Fruit fly (Drosophila melanogaster): ENCODE data around the gene TfIIA-L.

TfIIA-L gene

DNA sequence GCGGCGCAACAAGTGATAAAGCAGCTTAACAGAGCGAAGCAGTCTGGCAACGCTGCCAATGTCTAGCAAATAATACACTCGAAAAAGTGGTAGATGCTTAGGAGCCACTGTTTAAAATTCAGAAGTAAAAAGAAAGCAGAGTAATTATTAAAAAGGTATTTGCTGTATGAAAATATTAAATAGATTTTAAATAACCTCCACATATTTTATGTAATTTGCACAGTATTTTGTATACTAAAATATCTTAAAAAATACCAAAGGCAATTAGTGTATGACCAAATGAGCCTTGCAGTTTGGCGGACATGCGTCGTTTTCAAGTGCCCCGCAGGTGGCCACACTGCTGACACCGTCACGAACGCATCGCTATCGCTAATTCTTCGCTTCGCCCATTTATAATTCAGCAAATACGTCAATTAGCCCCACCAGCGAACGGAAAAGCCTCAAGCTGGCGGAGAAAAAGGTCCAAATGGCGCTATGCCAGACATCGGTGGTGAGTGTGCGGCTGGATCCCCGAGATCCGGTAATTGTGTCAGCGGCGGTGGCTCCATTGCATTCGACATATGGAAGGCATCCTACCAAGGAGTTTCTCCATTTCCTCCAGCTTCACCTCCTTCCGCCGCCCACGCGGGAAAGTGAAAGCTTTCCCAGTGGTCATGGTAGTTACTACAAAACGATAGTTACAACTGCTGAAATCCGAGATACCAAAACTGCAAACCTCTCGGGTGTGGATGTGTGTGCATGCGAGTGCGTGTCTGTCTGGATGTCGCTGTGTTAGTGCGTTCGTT lies 2.4 kb downstream of the TfIIA-L start, which contains the start of gene pll (continued):
- TF ChIP-seq CG13296 (GFP tag; optimal IDR thresholded peaks at IDR 0.05) (no peak), hbn (GFP tag; IDR thresholded peaks at IDR 0.05; ENCODE audit: partially characterized antibody) (peak; percentile 44; the same call in 1 of the 2 replicates), CG6689 (GFP tag; IDR thresholded peaks at IDR 0.05) (peak; percentile 88), CG3847 (GFP tag; IDR thresholded peaks at IDR 0.05) (peak; percentile 89), kay (GFP tag; optimal IDR thresholded peaks at IDR 0.05) (peak; percentile 65), lilli (GFP tag; optimal IDR thresholded peaks at IDR 0.05) (peak; percentile 89), gro (GFP tag; optimal IDR thresholded peaks at IDR 0.05) (peak; percentile 58), Xrp1 (GFP tag; IDR thresholded peaks at IDR 0.05) (peak; percentile 91), gsb-n (tag; optimal IDR thresholded peaks at IDR 0.05) (peak; percentile 83), odd (GFP tag; optimal IDR thresholded peaks at IDR 0.05) (no peak), CG7271 (tag; optimal IDR thresholded peaks at IDR 0.05) (peak; percentile 17), da (GFP tag; optimal IDR thresholded peaks at IDR 0.05) (no peak), CG15696 (tag; optimal IDR thresholded peaks at IDR 0.05) (peak; percentile 58), CG6175 (GFP tag; IDR thresholded peaks at IDR 0.05) (peak; percentile 72; the same call in 2 of the 3 replicates), toy (GFP tag; IDR thresholded peaks at IDR 0.05) (no peak), Ets65A (GFP tag) (peak; percentile 96), CG4404 (GFP tag; IDR thresholded peaks at IDR 0.05) (peak; percentile 81), lab (GFP tag; optimal IDR thresholded peaks at IDR 0.05) (peak; percentile 86), CG7745 (tag; optimal IDR thresholded peaks at IDR 0.05) (no peak), Bdp1 (GFP tag; optimal IDR thresholded peaks at IDR 0.05) (peak; percentile 25), CG30403 (GFP tag; optimal IDR thresholded peaks at IDR 0.05) (peak; percentile 86), Trl (optimal IDR thresholded peaks at IDR 0.05) (no peak), Trl (GFP tag; optimal IDR thresholded peaks at IDR 0.05) (peak; percentile 68), Blimp-1 (GFP tag; optimal IDR thresholded peaks at IDR 0.05) (peak; percentile 78), CG18476 (GFP tag; optimal IDR thresholded peaks at IDR 0.05) (peak; percentile 70), CG6254 (GFP tag; optimal IDR thresholded peaks at IDR 0.05) (peak; percentile 51), CG15601 (tag; optimal IDR thresholded peaks at IDR 0.05) (peak; percentile 79), crp (GFP tag; optimal IDR thresholded peaks at IDR 0.05) (peak in 1 of 2 experiments; percentile 36), Dp (GFP tag; optimal IDR thresholded peaks at IDR 0.05) (peak; percentile 46), ken (GFP tag; IDR thresholded peaks at IDR 0.05) (peak; percentile 86), CG3065 (GFP tag; optimal IDR thresholded peaks at IDR 0.05) (peak; percentile 48), grau (tag; optimal IDR thresholded peaks at IDR 0.05) (peak; percentile 80), Doc2 (GFP tag; IDR thresholded peaks at IDR 0.05) (no peak), NFAT (GFP tag; IDR thresholded peaks at IDR 0.05) (peak; percentile 95), sob (GFP tag; IDR thresholded peaks at IDR 0.05) (peak; percentile 89), slbo (GFP tag; IDR thresholded peaks at IDR 0.05) (peak; percentile 96), trem (tag; optimal IDR thresholded peaks at IDR 0.05) (peak; percentile 93), CG4617 (GFP tag; optimal IDR thresholded peaks at IDR 0.05; ENCODE audit: borderline replicate concordance) (peak; percentile 94), so (GFP tag; IDR thresholded peaks at IDR 0.05) (peak; percentile 86), ewg (GFP tag; optimal IDR thresholded peaks at IDR 0.05) (peak; percentile 81), al (GFP tag; IDR thresholded peaks at IDR 0.05) (peak; percentile 83), Hr51 (GFP tag; optimal IDR thresholded peaks at IDR 0.05) (peak; percentile 70 to 77), Tbp (GFP tag; optimal IDR thresholded peaks at IDR 0.05) (peak; percentile 69), ERR (GFP tag; optimal IDR thresholded peaks at IDR 0.05) (peak; percentile 76), hkb (optimal IDR thresholded peaks at IDR 0.05) (peak; percentile 82), hkb (GFP tag; IDR thresholded peaks at IDR 0.05) (peak; percentile 89), BtbVII (GFP tag; optimal IDR thresholded peaks at IDR 0.05) (peak; percentile 34), lmd (GFP tag; IDR thresholded peaks at IDR 0.05) (peak; percentile 85), CG11723 (GFP tag; optimal IDR thresholded peaks at IDR 0.05) (no peak), Atf6 (GFP tag; IDR thresholded peaks at IDR 0.05) (peak; percentile 87)

Measured in whole organism, embryonic.